Worm (Caenorhabditis elegans) whole organism, L4 larva: Measurements from ENCODE around the gene str-177.
A peak's percentile ranks its signal among the peaks of the same experiment; 100 is the strongest.

Experiments used
- F37D6.2 ChIP-seq: sonication (generic microtip); optimal IDR thresholded peaks from 2 replicates; lab custom pipeline; 2016; ENCODE audit warnings: mild to moderate bottlenecking, missing genetic modification characterization, missing compliant biosample characterization
- Y48G9A.11 ChIP-seq: fragments of 200-800 bp; sonication (Bioruptor generic); IDR thresholded peaks from 2 replicates; pipeline ENCODE4 v1.3.6; 2022; ENCODE audit warnings: missing genetic modification reagents, missing genetic modification characterization, missing compliant biosample characterization
- ZK337.2 ChIP-seq: fragments of 200-800 bp; sonication (Bioruptor generic); IDR thresholded peaks from 2 replicates; pipeline ENCODE4 v1.3.6; 2022; ENCODE audit warnings: missing genetic modification reagents, missing genetic modification characterization, missing compliant biosample characterization
- aha-1 ChIP-seq: fragments of 150-350 bp; peaks from one replicate; lab custom pipeline; 2014; ENCODE audit warnings: missing biosample characterization, missing genetic modification characterization
- ceh-20 ChIP-seq: fragments of 200-800 bp; sonication (Bioruptor generic); IDR thresholded peaks from 2 replicates; pipeline ENCODE4 v1.3.6; 2022; ENCODE audit warnings: missing genetic modification reagents, missing genetic modification characterization, missing compliant biosample characterization
- ceh-44 ChIP-seq: fragments of 200-800 bp; sonication (Bioruptor generic); IDR thresholded peaks from 2 replicates; pipeline ENCODE4 v1.3.6; 2022; ENCODE audit warnings: missing genetic modification reagents, missing genetic modification characterization, missing compliant biosample characterization
- ceh-82 ChIP-seq: sonication (generic microtip); optimal IDR thresholded peaks from 2 replicates; lab custom pipeline; 2017; ENCODE audit warnings: missing biosample characterization, missing genetic modification characterization
- ces-1 ChIP-seq: fragments of 150-350 bp; sonication (generic microtip); optimal IDR thresholded peaks from 4 replicates; lab custom pipeline; 2014; ENCODE audit warnings: missing biosample characterization, missing genetic modification reagents, missing genetic modification characterization
- cey-2 ChIP-seq: sonication (generic microtip); optimal IDR thresholded peaks from 3 replicates; lab custom pipeline; 2017; ENCODE audit warnings: missing genetic modification characterization, mild to moderate bottlenecking, missing compliant biosample characterization, antibody characterized with exemption, borderline replicate concordance; ENCODE audit not compliant: insufficient read depth
- ctbp-1 ChIP-seq: fragments of 200-800 bp; sonication (Bioruptor generic); IDR thresholded peaks from 2 replicates; pipeline ENCODE4 v1.3.6; 2022; ENCODE audit warnings: missing genetic modification reagents, missing genetic modification characterization, missing compliant biosample characterization
- daf-16 ChIP-seq, 3 experiments: sonication (generic microtip); optimal IDR thresholded peaks; 2 replicates each; lab custom pipeline; 2016 to 2017; ENCODE audit warnings: missing genetic modification characterization in 3 of 3, missing genetic modification reagents in 3 of 3, mild to moderate bottlenecking in 2 of 3, missing compliant biosample characterization in 2 of 3, missing biosample characterization in 1 of 3, moderate library complexity in 1 of 3
- dmd-6 ChIP-seq: fragments of 200-800 bp; sonication (Bioruptor generic); IDR thresholded peaks from 2 replicates; pipeline ENCODE4 v1.3.6; 2022; ENCODE audit warnings: missing genetic modification reagents, missing genetic modification characterization, missing compliant biosample characterization
- dve-1 ChIP-seq: sonication (generic microtip); optimal IDR thresholded peaks from 2 replicates; lab custom pipeline; 2017; ENCODE audit warnings: antibody characterized with exemption, mild to moderate bottlenecking, missing genetic modification characterization, missing compliant biosample characterization; ENCODE audit not compliant: insufficient read depth
- egl-27 ChIP-seq: sonication (generic microtip); optimal IDR thresholded peaks from 3 replicates; lab custom pipeline; 2017; ENCODE audit warnings: missing biosample characterization, missing genetic modification reagents, missing genetic modification characterization
- fkh-10 ChIP-seq: fragments of 150-350 bp; optimal IDR thresholded peaks from 2 replicates; lab custom pipeline; 2014; ENCODE audit warnings: missing biosample characterization, missing genetic modification reagents, missing genetic modification characterization
- hif-1 ChIP-seq, 2 experiments: sonication (generic microtip); optimal IDR thresholded peaks; 2 replicates each; lab custom pipeline; 2016 to 2017; ENCODE audit warnings: missing compliant biosample characterization in 2 of 2, missing genetic modification characterization in 2 of 2, missing genetic modification reagents in 2 of 2, missing genotype in 2 of 2, mild to moderate bottlenecking in 1 of 2
- hlh-11 ChIP-seq: fragments of 200-800 bp; sonication (Bioruptor generic); optimal IDR thresholded peaks from 2 replicates; lab custom pipeline; 2018; ENCODE audit warnings: mild to moderate bottlenecking, missing genetic modification characterization, missing compliant biosample characterization
- hmg-1.1 ChIP-seq: fragments of 200-800 bp; sonication (Bioruptor generic); IDR thresholded peaks from 2 replicates; pipeline ENCODE4 v1.3.6; 2022; ENCODE audit warnings: missing genetic modification reagents, missing genetic modification characterization, missing compliant biosample characterization
- lin-15B ChIP-seq: fragments of 150-350 bp; sonication (generic microtip); optimal IDR thresholded peaks from 3 replicates; lab custom pipeline; 2014; ENCODE audit warnings: missing biosample characterization, missing genetic modification characterization
- lin-39 ChIP-seq: fragments of 150-350 bp; optimal IDR thresholded peaks from 2 replicates; lab custom pipeline; 2014; ENCODE audit warnings: missing biosample characterization, missing genetic modification reagents, missing genetic modification characterization
- lsy-2 ChIP-seq, 2 experiments: fragments of 150-350 bp in 1 of 2; sonication (generic microtip) in 1 of 2; optimal IDR thresholded peaks; 2 replicates each; lab custom pipeline; 2014 to 2017; ENCODE audit warnings: missing biosample characterization in 2 of 2, missing genetic modification characterization in 2 of 2
- mdt-29 ChIP-seq: fragments of 200-800 bp; sonication (Bioruptor generic); IDR thresholded peaks from 2 replicates; pipeline ENCODE4 v1.3.6; 2022; ENCODE audit warnings: missing genetic modification reagents, missing genetic modification characterization, missing compliant biosample characterization
- mep-1 ChIP-seq: fragments of 150-350 bp; sonication (generic microtip); optimal IDR thresholded peaks from 3 replicates; lab custom pipeline; 2014; ENCODE audit warnings: missing biosample characterization, missing genetic modification characterization
- mes-2 ChIP-seq: sonication (generic microtip); optimal IDR thresholded peaks from 2 replicates; lab custom pipeline; 2016; ENCODE audit warnings: missing genotype, mild to moderate bottlenecking, missing genetic modification characterization, missing compliant biosample characterization; ENCODE audit not compliant: poor library complexity, severe bottlenecking
- nhr-25 ChIP-seq: sonication (generic microtip); optimal IDR thresholded peaks from 2 replicates; lab custom pipeline; 2017; ENCODE audit warnings: missing genetic modification characterization, mild to moderate bottlenecking, missing compliant biosample characterization, antibody characterized with exemption, moderate library complexity, borderline replicate concordance; ENCODE audit not compliant: insufficient read depth
- nhr-48 ChIP-seq: sonication (generic microtip); optimal IDR thresholded peaks from 2 replicates; lab custom pipeline; 2016; ENCODE audit warnings: mild to moderate bottlenecking, missing genetic modification characterization, missing compliant biosample characterization
- nhr-6 ChIP-seq: fragments of 150-350 bp; optimal IDR thresholded peaks from 2 replicates; lab custom pipeline; 2014; ENCODE audit warnings: missing biosample characterization, missing genetic modification characterization
- php-3 ChIP-seq: fragments of 200-800 bp; sonication (Bioruptor generic); IDR thresholded peaks from 2 replicates; pipeline ENCODE4 v1.3.6; 2022; ENCODE audit warnings: missing genetic modification reagents, missing genetic modification characterization, missing compliant biosample characterization
- pqm-1 ChIP-seq: sonication (generic microtip); optimal IDR thresholded peaks from 2 replicates; lab custom pipeline; 2017; ENCODE audit warnings: missing biosample characterization, missing genetic modification characterization
- saeg-2 ChIP-seq: fragments of 200-800 bp; sonication (Bioruptor generic); IDR thresholded peaks from 2 replicates; pipeline ENCODE4 v1.3.6; 2022; ENCODE audit warnings: missing genetic modification reagents, missing genetic modification characterization, missing compliant biosample characterization
- tag-97 ChIP-seq: fragments of 200-800 bp; sonication (Bioruptor generic); IDR thresholded peaks from 2 replicates; pipeline ENCODE4 v1.3.6; 2022; ENCODE audit warnings: missing genetic modification characterization, missing compliant biosample characterization
- tra-1 ChIP-seq: fragments of 200-800 bp; sonication (Bioruptor generic); IDR thresholded peaks from 2 replicates; pipeline ENCODE4 v1.3.6; 2022; ENCODE audit warnings: missing genetic modification reagents, missing genetic modification characterization, missing compliant biosample characterization
- unc-62 ChIP-seq, 3 experiments: fragments of 150-350 bp in 1 of 3; sonication (generic microtip); optimal IDR thresholded peaks in 2 of 3; peaks in 1 of 3; 1 replicate in 1 of 3; 2 replicates in 2 of 3; lab custom pipeline; 2014 to 2017; ENCODE audit warnings: missing biosample characterization in 3 of 3, missing genetic modification characterization in 3 of 3, missing genetic modification reagents in 3 of 3, missing genotype in 1 of 3

str-177 gene

DNA sequence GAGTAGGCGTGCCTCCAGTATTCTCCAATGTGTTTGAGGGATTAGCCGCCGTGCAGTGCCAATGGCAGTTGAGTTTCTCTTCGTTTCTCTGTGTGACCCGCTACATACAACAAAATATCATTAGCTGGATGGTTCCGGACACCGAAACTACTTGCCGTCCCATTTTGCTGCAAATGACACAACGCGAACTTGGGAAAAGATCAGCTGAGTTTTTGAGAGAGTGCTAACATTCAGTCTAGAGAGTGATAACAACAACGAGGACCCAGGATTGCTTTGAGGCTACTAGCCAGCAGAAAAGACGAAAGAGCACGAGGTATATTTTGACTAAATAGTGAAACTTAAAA, 20.6 kb upstream of the str-177 start:
- no peak for TF ChIP-seq hif-1 (tag; optimal IDR thresholded peaks at IDR 0.05; lab: Kevin White, UChicago)
- 0 out of 2 replicates have a peak, but pooled peaks have one; percentile 27 for TF ChIP-seq hmg-1.1
- no peak for TF ChIP-seq ces-1 (GFP tag; lab: Kevin White, UChicago)
- TF ChIP-seq aha-1 (tag; lab: Kevin White, UChicago): peak; percentile 75
- TF ChIP-seq, all 104 proteins: peak for 2

DNA sequence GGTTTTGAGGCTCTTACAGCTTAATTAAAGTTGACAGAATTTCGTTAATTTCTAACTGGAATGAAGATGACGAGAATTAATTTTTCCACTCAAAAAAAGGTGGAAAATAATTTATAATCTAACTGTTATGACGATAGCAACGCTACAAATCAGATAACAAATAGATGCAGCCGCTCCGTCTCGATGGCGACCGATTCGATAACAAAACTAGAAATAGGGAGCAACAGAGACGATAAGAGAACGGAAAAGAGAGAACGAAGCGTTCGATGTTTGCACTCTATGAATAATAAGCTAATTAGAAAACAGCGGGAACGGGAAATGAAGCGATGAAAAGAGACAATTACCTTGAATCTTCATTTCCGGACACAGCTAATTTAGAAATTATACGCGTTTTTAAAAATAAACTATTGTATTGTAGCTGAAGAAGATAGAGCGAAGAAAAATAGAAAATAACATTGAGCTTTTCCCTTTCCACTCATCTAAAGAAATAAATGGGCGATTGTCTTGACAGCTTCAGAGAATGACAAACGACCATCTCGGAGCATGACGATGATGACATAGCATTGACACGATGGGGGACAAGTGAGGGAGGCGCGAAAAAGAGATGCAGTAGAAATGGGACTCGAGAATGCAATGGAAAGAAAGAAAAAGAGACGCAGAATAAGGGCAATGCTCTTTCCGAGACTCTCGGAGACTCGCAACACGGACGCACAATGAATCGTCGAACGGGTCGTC, 20.0 kb upstream of the str-177 start:
- no peak for TF ChIP-seq ZK337.2
- no peak for TF ChIP-seq nhr-25
- TF ChIP-seq tra-1 (GFP tag; lab: Robert Waterston, UW): 0 out of 2 replicates have a peak, but pooled peaks have one; percentile 40
- TF ChIP-seq lsy-2 (tag; optimal IDR thresholded peaks at IDR 0.05; lab: Kevin White, UChicago): peak in 1 of 2 experiments; percentile 4
- no peak for TF ChIP-seq egl-27 (tag; lab: Kevin White, UChicago)
- peak; percentile 10 for TF ChIP-seq fkh-10
- peak; percentile 36 for TF ChIP-seq lin-39 (tag; lab: Kevin White, UChicago)
- no peak for TF ChIP-seq nhr-6 (tag; lab: Kevin White, UChicago)
- no peak for TF ChIP-seq cey-2 (tag; lab: Kevin White, UChicago)
- no peak for TF ChIP-seq ceh-82 (tag; lab: Kevin White, UChicago)
- TF ChIP-seq ctbp-1 (GFP tag; lab: Robert Waterston, UW): peak; percentile 48; the same call in 1 of the 2 replicates
- peak; percentile 12 for TF ChIP-seq mep-1 (tag; lab: Kevin White, UChicago)
- peak; percentile 84 for TF ChIP-seq ceh-20 (GFP tag; lab: Robert Waterston, UW)
- TF ChIP-seq tag-97 (GFP tag; lab: Robert Waterston, UW): no peak
- no peak for TF ChIP-seq saeg-2 (GFP tag; lab: Robert Waterston, UW)
- TF ChIP-seq ceh-44 (GFP tag; lab: Robert Waterston, UW): no peak
- peak; percentile 4 for TF ChIP-seq F37D6.2 (tag; lab: Kevin White, UChicago)
- no peak for TF ChIP-seq lin-15B (tag; lab: Kevin White, UChicago)
- peak; percentile 39 for TF ChIP-seq nhr-48
- peak; percentile 43 for TF ChIP-seq hlh-11 (tag; lab: Kevin White, UChicago)
- TF ChIP-seq dmd-6 (GFP tag; lab: Robert Waterston, UW): peak; percentile 41; the same call in 1 of the 2 replicates
- TF ChIP-seq mes-2 (tag; lab: Kevin White, UChicago): peak; percentile 25
- peak; percentile 56 for TF ChIP-seq pqm-1 (tag; lab: Kevin White, UChicago)
- peak in 1 of 2 experiments; percentile 99 for TF ChIP-seq unc-62 (GFP tag; optimal IDR thresholded peaks at IDR 0.05 in 1 of 2; lab: Kevin White, UChicago)
- no peak for TF ChIP-seq unc-62 (tag; optimal IDR thresholded peaks at IDR 0.05; lab: Kevin White, UChicago)
- TF ChIP-seq dve-1 (tag; lab: Kevin White, UChicago): peak; percentile 26
- no peak for TF ChIP-seq daf-16 (GFP tag; optimal IDR thresholded peaks at IDR 0.05; lab: Kevin White, UChicago)
- peak; percentile 88 for TF ChIP-seq daf-16 (tag; optimal IDR thresholded peaks at IDR 0.05; lab: Kevin White, UChicago)

DNA sequence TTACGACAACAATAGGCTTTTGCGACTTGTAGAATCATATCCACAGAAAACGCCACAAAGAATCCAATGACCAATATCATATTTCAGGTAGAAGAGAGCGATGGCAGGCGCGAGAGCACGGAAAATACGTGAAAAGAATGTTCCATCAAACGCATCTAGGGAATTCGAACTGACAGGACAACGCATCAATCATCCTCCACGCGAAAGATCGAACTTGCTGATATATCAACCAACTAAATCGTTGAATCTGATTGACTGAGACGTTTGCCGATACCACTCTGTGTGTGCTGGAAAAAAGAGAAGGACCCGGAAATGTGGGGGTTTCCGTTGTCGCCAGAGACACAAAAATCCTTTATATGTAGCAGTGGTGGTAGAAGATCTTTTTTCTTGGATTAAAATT, 19.4 kb upstream of the str-177 start:
- peak in 1 of 2 experiments; percentile 100 for TF ChIP-seq unc-62 (GFP tag; optimal IDR thresholded peaks at IDR 0.05 in 1 of 2; lab: Kevin White, UChicago)
- TF ChIP-seq unc-62 (tag; optimal IDR thresholded peaks at IDR 0.05; lab: Kevin White, UChicago): no peak
- TF ChIP-seq mdt-29 (GFP tag; lab: Robert Waterston, UW): no peak
- no peak for TF ChIP-seq ceh-82 (tag; lab: Kevin White, UChicago)
- TF ChIP-seq ceh-20 (GFP tag; lab: Robert Waterston, UW): peak; percentile 85
- 0 out of 2 replicates have a peak, but pooled peaks have one; percentile 32 for TF ChIP-seq Y48G9A.11 (GFP tag; lab: Robert Waterston, UW)
- no peak for TF ChIP-seq ctbp-1 (GFP tag; lab: Robert Waterston, UW)
- peak; percentile 73 for TF ChIP-seq aha-1 (tag; lab: Kevin White, UChicago)
- TF ChIP-seq php-3 (GFP tag; lab: Robert Waterston, UW): no peak
- no peak for TF ChIP-seq tag-97 (GFP tag; lab: Robert Waterston, UW)
- TF ChIP-seq, all 104 proteins: peak for 4
